Worm (Caenorhabditis elegans) whole organism, L1 larva: ENCODE measurements around the gene nish-1.

Experiments used
- C16A3.4 ChIP-seq: fragments of 150-350 bp; optimal IDR thresholded peaks from 2 replicates; lab custom pipeline; 2014; ENCODE audit warnings: missing biosample characterization, missing genetic modification characterization
- C34B4.2 ChIP-seq: sonication (generic microtip); optimal IDR thresholded peaks from 2 replicates; lab custom pipeline; 2017; ENCODE audit warnings: mild to moderate bottlenecking, missing genetic modification characterization, missing compliant biosample characterization
- ceh-8 ChIP-seq: fragments of 200-800 bp; sonication (Bioruptor generic); optimal IDR thresholded peaks from 2 replicates; lab custom pipeline; 2018; ENCODE audit warnings: mild to moderate bottlenecking, missing genetic modification characterization, moderate library complexity, missing compliant biosample characterization
- ces-1 ChIP-seq: fragments of 150-350 bp; optimal IDR thresholded peaks from 2 replicates; lab custom pipeline; 2014; ENCODE audit warnings: missing biosample characterization, missing genetic modification reagents, missing genetic modification characterization
- egl-13 ChIP-seq: sonication (generic microtip); optimal IDR thresholded peaks from 2 replicates; lab custom pipeline; 2016; ENCODE audit warnings: missing genotype, missing genetic modification reagents, missing genetic modification characterization, missing compliant biosample characterization
- elt-2 ChIP-seq: sonication (generic microtip); optimal IDR thresholded peaks from 2 replicates; lab custom pipeline; 2016; ENCODE audit warnings: missing genetic modification characterization, mild to moderate bottlenecking, inconsistent platforms, missing compliant biosample characterization, missing genetic modification reagents
- nhr-12 ChIP-seq: sonication (generic microtip); optimal IDR thresholded peaks from 2 replicates; lab custom pipeline; 2017; ENCODE audit warnings: missing biosample characterization, missing genetic modification characterization
- nhr-20 ChIP-seq: sonication (generic microtip); optimal IDR thresholded peaks from 2 replicates; lab custom pipeline; 2016; ENCODE audit warnings: mild to moderate bottlenecking, missing genetic modification characterization, missing compliant biosample characterization
- nhr-237 ChIP-seq: fragments of 150-350 bp; optimal IDR thresholded peaks from 2 replicates; lab custom pipeline; 2014; ENCODE audit warnings: missing biosample characterization, missing genetic modification characterization
- nhr-84 ChIP-seq: sonication (generic microtip); optimal IDR thresholded peaks from 2 replicates; lab custom pipeline; 2017; ENCODE audit warnings: missing biosample characterization, missing genetic modification characterization
- pax-3 ChIP-seq: fragments of 200-800 bp; sonication (Bioruptor generic); optimal IDR thresholded peaks from 2 replicates; lab custom pipeline; 2018; ENCODE audit warnings: mild to moderate bottlenecking, missing genetic modification characterization, moderate library complexity, missing compliant biosample characterization
- sup-37 ChIP-seq: fragments of 200-800 bp; sonication (Bioruptor generic); optimal IDR thresholded peaks from 2 replicates; lab custom pipeline; 2018; ENCODE audit warnings: mild to moderate bottlenecking, missing genetic modification characterization, missing compliant biosample characterization
- unc-62 ChIP-seq: fragments of 150-350 bp; optimal IDR thresholded peaks from 2 replicates; lab custom pipeline; 2014; ENCODE audit warnings: missing biosample characterization, missing genetic modification reagents, missing genetic modification characterization
- zag-1 ChIP-seq: fragments of 150-350 bp; optimal IDR thresholded peaks from 2 replicates; lab custom pipeline; 2014; ENCODE audit warnings: missing biosample characterization, missing genetic modification characterization

DNA sequence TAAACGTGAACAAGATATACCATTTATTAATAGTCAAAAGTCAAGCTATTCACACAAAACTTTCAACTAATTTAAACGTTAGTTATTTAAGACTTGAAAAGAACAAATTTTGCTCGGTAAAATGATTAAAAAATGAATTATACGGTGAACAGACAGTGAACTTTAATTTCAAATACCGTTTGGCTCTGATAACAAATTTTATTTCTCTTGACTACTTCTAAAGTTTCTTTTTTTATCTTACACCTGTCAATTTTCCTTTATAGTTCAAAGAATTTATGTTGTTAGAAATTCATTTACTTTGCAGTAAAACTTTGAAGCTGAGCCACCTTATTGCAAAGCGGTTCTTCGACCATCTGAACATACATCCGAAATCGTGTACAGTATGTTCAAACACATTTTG is 51.3 kb downstream of the nish-1 start, which contains the start of gene ZK593.3:
- TF ChIP-seq nhr-20 (tag; lab: Kevin White, UChicago) (no peak), nhr-12 (no peak), ces-1 (GFP tag; lab: Kevin White, UChicago) (no peak), nhr-237 (tag; lab: Kevin White, UChicago) (no peak), ceh-8 (no peak), pax-3 (tag; lab: Kevin White, UChicago) (no peak), sup-37 (no peak), elt-2 (tag; lab: Kevin White, UChicago) (no peak), zag-1 (tag; lab: Kevin White, UChicago) (no peak), egl-13 (tag; lab: Kevin White, UChicago) (no peak), unc-62 (GFP tag; lab: Kevin White, UChicago) (no peak), C16A3.4 (no peak), nhr-84 (no peak), C34B4.2 (tag; lab: Kevin White, UChicago) (no peak)
